Worm (Caenorhabditis elegans) whole organism, mixed stage, embryonic: Measurements from ENCODE around the gene nhr-195.
A peak's percentile ranks its signal among the peaks of the same experiment; 100 is the strongest.

ENCODE experiments used
- M03D4.4 ChIP-seq: sonication (generic microtip); optimal IDR thresholded peaks from 2 replicates; lab custom pipeline; 2017; ENCODE audit warnings: mild to moderate bottlenecking, missing genetic modification characterization, missing compliant biosample characterization
- blmp-1 ChIP-seq: fragments of 150-350 bp; optimal IDR thresholded peaks from 2 replicates; lab custom pipeline; 2014; ENCODE audit warnings: missing biosample characterization, missing genetic modification characterization
- ceh-39 ChIP-seq: fragments of 150-350 bp; optimal IDR thresholded peaks from 2 replicates; lab custom pipeline; 2014; ENCODE audit warnings: missing biosample characterization, missing genetic modification characterization
- ceh-43 ChIP-seq: fragments of 200-800 bp; sonication (Bioruptor generic); optimal IDR thresholded peaks from 2 replicates; lab custom pipeline; 2018; ENCODE audit warnings: mild to moderate bottlenecking, missing genetic modification characterization, moderate library complexity, missing compliant biosample characterization
- ceh-83 ChIP-seq: fragments of 200-800 bp; sonication (Bioruptor generic); optimal IDR thresholded peaks from 2 replicates; lab custom pipeline; 2018; ENCODE audit warnings: mild to moderate bottlenecking, missing genetic modification characterization, missing compliant biosample characterization
- cnd-1 ChIP-seq: fragments of 200-800 bp; sonication (Bioruptor generic); optimal IDR thresholded peaks from 2 replicates; lab custom pipeline; 2018; ENCODE audit warnings: mild to moderate bottlenecking, missing genetic modification characterization, missing compliant biosample characterization
- drap-1 ChIP-seq: fragments of 200-800 bp; sonication (Bioruptor generic); optimal IDR thresholded peaks from 3 replicates; lab custom pipeline; 2018; ENCODE audit warnings: mild to moderate bottlenecking, missing genetic modification characterization, missing compliant biosample characterization
- elt-1 ChIP-seq: sonication (generic microtip); optimal IDR thresholded peaks from 2 replicates; lab custom pipeline; 2017; ENCODE audit warnings: missing genetic modification characterization, mild to moderate bottlenecking, missing compliant biosample characterization, antibody characterized with exemption, moderate library complexity, borderline replicate concordance; ENCODE audit not compliant: insufficient read depth
- elt-3 ChIP-seq: fragments of 150-350 bp; optimal IDR thresholded peaks from 2 replicates; lab custom pipeline; 2014; ENCODE audit warnings: missing biosample characterization, missing genetic modification characterization
- flh-1 ChIP-seq: fragments of 200-800 bp; sonication (Bioruptor generic); optimal IDR thresholded peaks from 2 replicates; lab custom pipeline; 2018; ENCODE audit warnings: mild to moderate bottlenecking, missing genetic modification characterization, moderate library complexity, missing compliant biosample characterization
- ham-2 ChIP-seq: fragments of 200-800 bp; sonication (Bioruptor generic); optimal IDR thresholded peaks from 2 replicates; lab custom pipeline; 2018; ENCODE audit warnings: mild to moderate bottlenecking, missing genetic modification characterization, missing compliant biosample characterization
- hlh-1 ChIP-seq: fragments of 150-350 bp; optimal IDR thresholded peaks from 2 replicates; lab custom pipeline; 2014; ENCODE audit warnings: missing biosample characterization, missing genetic modification reagents, missing genetic modification characterization
- lin-13 ChIP-seq: fragments of 150-350 bp; optimal IDR thresholded peaks from 2 replicates; lab custom pipeline; 2014; ENCODE audit warnings: missing biosample characterization, missing genetic modification characterization
- lsy-2 ChIP-seq: fragments of 150-350 bp; optimal IDR thresholded peaks from 2 replicates; lab custom pipeline; 2014; ENCODE audit warnings: missing biosample characterization, missing genetic modification characterization
- mab-5 ChIP-seq: fragments of 150-350 bp; optimal IDR thresholded peaks from 2 replicates; lab custom pipeline; 2014; ENCODE audit warnings: missing biosample characterization, missing genetic modification characterization
- mls-2 ChIP-seq: sonication (generic microtip); optimal IDR thresholded peaks from 2 replicates; lab custom pipeline; 2016; ENCODE audit warnings: mild to moderate bottlenecking, missing genetic modification characterization, moderate library complexity, missing compliant biosample characterization
- nhr-2 ChIP-seq: fragments of 150-350 bp; optimal IDR thresholded peaks from 2 replicates; lab custom pipeline; 2014; ENCODE audit warnings: missing biosample characterization, missing genetic modification characterization
- nhr-237 ChIP-seq: fragments of 150-350 bp; optimal IDR thresholded peaks from 2 replicates; lab custom pipeline; 2014; ENCODE audit warnings: missing biosample characterization, missing genetic modification characterization
- nhr-28 ChIP-seq: fragments of 150-350 bp; optimal IDR thresholded peaks from 2 replicates; lab custom pipeline; 2014; ENCODE audit warnings: missing biosample characterization, missing genetic modification characterization
- nhr-76 ChIP-seq: sonication (generic microtip); optimal IDR thresholded peaks from 2 replicates; lab custom pipeline; 2017; ENCODE audit warnings: missing biosample characterization, missing genetic modification characterization
- pha-4 ChIP-seq: fragments of 150-350 bp; optimal IDR thresholded peaks from 2 replicates; lab custom pipeline; 2018; ENCODE audit warnings: missing biosample characterization, missing genetic modification reagents, missing genetic modification characterization
- sem-2 ChIP-seq: fragments of 200-800 bp; sonication (Bioruptor generic); optimal IDR thresholded peaks from 2 replicates; lab custom pipeline; 2018; ENCODE audit warnings: mild to moderate bottlenecking, missing genetic modification characterization, missing compliant biosample characterization
- sptf-1 ChIP-seq: sonication (generic microtip); optimal IDR thresholded peaks from 2 replicates; lab custom pipeline; 2017; ENCODE audit warnings: mild to moderate bottlenecking, missing genetic modification characterization, moderate library complexity, missing compliant biosample characterization
- unc-120 ChIP-seq: sonication (generic microtip); optimal IDR thresholded peaks from 2 replicates; lab custom pipeline; 2017; ENCODE audit warnings: missing genetic modification characterization, missing compliant biosample characterization; ENCODE audit not compliant: poor library complexity, severe bottlenecking
- unc-39 ChIP-seq: fragments of 150-350 bp; optimal IDR thresholded peaks from 2 replicates; lab custom pipeline; 2014; ENCODE audit warnings: missing biosample characterization, missing genetic modification characterization
- unc-62 ChIP-seq: fragments of 150-350 bp; optimal IDR thresholded peaks from 2 replicates; lab custom pipeline; 2014; ENCODE audit warnings: missing biosample characterization, missing genetic modification reagents, missing genetic modification characterization
- ztf-11 ChIP-seq: fragments of 150-350 bp; optimal IDR thresholded peaks from 2 replicates; lab custom pipeline; 2014; ENCODE audit warnings: missing biosample characterization, missing genetic modification characterization

Gene nhr-195

ce11 chrV:8937476-8938249, 34.5 kb downstream of the nhr-195 start:
- TF ChIP-seq mls-2 (tag; lab: Kevin White, UChicago) (no peak), ceh-39 (tag; lab: Kevin White, UChicago) (no peak), hlh-1 (tag; lab: Kevin White, UChicago) (no peak), elt-3 (tag; lab: Kevin White, UChicago) (no peak), nhr-76 (tag; lab: Kevin White, UChicago) (no peak), nhr-237 (tag; lab: Kevin White, UChicago) (no peak), nhr-2 (tag; lab: Kevin White, UChicago) (no peak), sem-2 (GFP tag; lab: Kevin White, UChicago) (no peak), ceh-83 (GFP tag; lab: Kevin White, UChicago) (no peak), unc-120 (no peak), lsy-2 (tag; lab: Kevin White, UChicago) (no peak), unc-62 (GFP tag; lab: Kevin White, UChicago) (no peak)

ce11 chrV:8936791-8937475, 35.2 kb downstream of the nhr-195 start:
- peak; percentile 77 for TF ChIP-seq unc-62 (GFP tag; lab: Kevin White, UChicago)
- peak; percentile 4 for TF ChIP-seq unc-120
- TF ChIP-seq ceh-43: no peak
- no peak for TF ChIP-seq drap-1 (GFP tag; lab: Kevin White, UChicago)
- TF ChIP-seq hlh-1 (tag; lab: Kevin White, UChicago): peak; percentile 92

ce11 chrV:8936184-8936589, 36.0 kb downstream of the nhr-195 start, which contains the start of gene unc-23:
TSS of gene unc-23 (plus strand) at chrV:8936359.
- TF ChIP-seq elt-1 (tag; lab: Kevin White, UChicago) (peak; percentile 49), sptf-1 (peak; percentile 35), nhr-237 (tag; lab: Kevin White, UChicago) (peak; percentile 17), unc-120 (peak; percentile 64), pha-4 (tag; lab: Kevin White, UChicago) (peak; percentile 21), unc-62 (GFP tag; lab: Kevin White, UChicago) (peak; percentile 59), blmp-1 (tag; lab: Kevin White, UChicago) (peak; percentile 14), mls-2 (tag; lab: Kevin White, UChicago) (no peak), ham-2 (GFP tag; lab: Kevin White, UChicago) (peak; percentile 77), mab-5 (tag; lab: Kevin White, UChicago) (no peak), ceh-39 (tag; lab: Kevin White, UChicago) (no peak)

- no peak for TF ChIP-seq nhr-2 (tag; lab: Kevin White, UChicago)
- TF ChIP-seq mab-5 (tag; lab: Kevin White, UChicago): no peak
- no peak for TF ChIP-seq flh-1 (GFP tag; lab: Kevin White, UChicago)
- TF ChIP-seq elt-1 (tag; lab: Kevin White, UChicago): no peak
- no peak for TF ChIP-seq cnd-1
- no peak for TF ChIP-seq blmp-1 (tag; lab: Kevin White, UChicago)
- no peak for TF ChIP-seq drap-1 (GFP tag; lab: Kevin White, UChicago)
- no peak for TF ChIP-seq hlh-1 (tag; lab: Kevin White, UChicago)
- TF ChIP-seq nhr-28: no peak
- TF ChIP-seq sem-2 (GFP tag; lab: Kevin White, UChicago): no peak
- no peak for TF ChIP-seq ztf-11
- TF ChIP-seq unc-62 (GFP tag; lab: Kevin White, UChicago): no peak
- TF ChIP-seq pha-4 (tag; lab: Kevin White, UChicago): no peak
Measured at ce11 chrV:8935104-8935503, 37.1 kb downstream of the nhr-195 start.

ce11 chrV:8934264-8934663, 37.9 kb downstream of the nhr-195 start:
- TF ChIP-seq elt-1 (tag; lab: Kevin White, UChicago): no peak
- no peak for TF ChIP-seq cnd-1
- no peak for TF ChIP-seq unc-39 (tag; lab: Kevin White, UChicago)
- no peak for TF ChIP-seq M03D4.4 (tag; lab: Kevin White, UChicago)
- no peak for TF ChIP-seq nhr-237 (tag; lab: Kevin White, UChicago)
- no peak for TF ChIP-seq flh-1 (GFP tag; lab: Kevin White, UChicago)
- TF ChIP-seq nhr-2 (tag; lab: Kevin White, UChicago): no peak
- TF ChIP-seq mls-2 (tag; lab: Kevin White, UChicago): no peak
- TF ChIP-seq blmp-1 (tag; lab: Kevin White, UChicago): no peak
- TF ChIP-seq lsy-2 (tag; lab: Kevin White, UChicago): no peak
- TF ChIP-seq elt-3 (tag; lab: Kevin White, UChicago): no peak
- TF ChIP-seq unc-120: no peak
- TF ChIP-seq sem-2 (GFP tag; lab: Kevin White, UChicago): no peak
- no peak for TF ChIP-seq pha-4 (tag; lab: Kevin White, UChicago)
- TF ChIP-seq lin-13 (tag; lab: Kevin White, UChicago): no peak
